Fruit fly (Drosophila melanogaster): ENCODE results near the gene ND-ACP.
A peak's percentile ranks its signal among the peaks of the same experiment; 100 is the strongest.

The ND-ACP gene

DNA sequence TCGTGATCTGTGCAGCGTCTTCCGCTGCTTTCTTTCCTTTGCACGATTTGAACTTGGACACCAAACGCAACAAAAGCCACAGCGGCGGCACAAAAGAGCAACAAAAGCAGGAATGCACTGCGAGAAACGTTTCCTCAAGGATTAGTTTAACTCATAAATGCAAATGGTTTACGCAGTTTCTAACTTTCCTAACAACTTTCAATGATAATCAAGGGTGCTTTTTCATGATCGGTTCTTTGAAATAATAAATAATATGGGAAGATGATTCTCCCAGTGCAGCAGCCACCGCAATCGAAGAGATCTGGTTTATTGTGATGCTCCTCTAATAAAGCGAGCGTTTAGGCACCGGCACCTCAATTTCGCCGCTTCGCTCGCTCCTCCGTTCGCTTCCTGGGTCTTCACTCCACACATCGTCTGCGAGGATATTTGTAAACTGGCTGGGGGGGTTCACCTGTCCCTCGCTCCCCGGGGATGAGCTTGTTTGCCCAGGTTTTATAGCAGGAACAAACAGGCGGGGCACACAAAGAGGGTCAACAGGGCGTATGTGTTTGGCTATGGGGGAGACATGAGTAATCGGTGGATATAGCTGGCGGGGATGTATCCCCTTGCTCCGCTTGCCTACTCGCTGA is 10.5 kb upstream of the ND-ACP start (continued):
- TF ChIP-seq ranshi (GFP tag; IDR thresholded peaks at IDR 0.05), result peak; percentile 63
- TF ChIP-seq unc-4 (GFP tag; IDR thresholded peaks at IDR 0.05; ENCODE audit: partially characterized antibody), result no peak
- no peak for TF ChIP-seq CG9797 (GFP tag; optimal IDR thresholded peaks at IDR 0.05)
- TF ChIP-seq CG13424 (tag; optimal IDR thresholded peaks at IDR 0.05), result peak; percentile 81
- no peak for TF ChIP-seq CG8478 (optimal IDR thresholded peaks at IDR 0.05)
- TF ChIP-seq schlank (tag; optimal IDR thresholded peaks at IDR 0.05), result no peak
- peak; percentile 85 for TF ChIP-seq gem (tag; optimal IDR thresholded peaks at IDR 0.05)
- TF ChIP-seq Dek (tag; optimal IDR thresholded peaks at IDR 0.05), result peak; percentile 55
- TF ChIP-seq CG17612 (GFP tag; IDR thresholded peaks at IDR 0.05), result no peak; the same call in 1 of the 2 replicates
- peak; percentile 50 for TF ChIP-seq CG12236 (GFP tag; optimal IDR thresholded peaks at IDR 0.05)
- TF ChIP-seq CG17385 (GFP tag; optimal IDR thresholded peaks at IDR 0.05), result peak; percentile 75
- 0 out of 3 replicates have a peak, but pooled peaks have one; percentile 42 for TF ChIP-seq sr (GFP tag; IDR thresholded peaks at IDR 0.05)
- TF ChIP-seq Deaf1 (tag; optimal IDR thresholded peaks at IDR 0.05), result peak; percentile 28
- TF ChIP-seq CG9609 (GFP tag; optimal IDR thresholded peaks at IDR 0.05), result peak; percentile 64
- TF ChIP-seq lbe (GFP tag; optimal IDR thresholded peaks at IDR 0.05), result peak; percentile 97
- TF ChIP-seq CG17829 (tag; optimal IDR thresholded peaks at IDR 0.05), result peak; percentile 84
- peak; percentile 62; the same call in 1 of the 2 replicates for TF ChIP-seq aop (GFP tag; IDR thresholded peaks at IDR 0.05)
- peak; percentile 19 for TF ChIP-seq CG15514 (GFP tag; optimal IDR thresholded peaks at IDR 0.05)
- peak; percentile 82 for TF ChIP-seq CG12391 (tag; optimal IDR thresholded peaks at IDR 0.05)
- TF ChIP-seq CG8290 (GFP tag; optimal IDR thresholded peaks at IDR 0.05), result peak; percentile 14
- TF ChIP-seq CG8290 (tag; optimal IDR thresholded peaks at IDR 0.05), result peak in 1 of 2 experiments; percentile 71
- TF ChIP-seq Hmr (GFP tag; optimal IDR thresholded peaks at IDR 0.05), result no peak
- peak; percentile 38; the same call in 1 of the 2 replicates for TF ChIP-seq gt (GFP tag; IDR thresholded peaks at IDR 0.05)
- peak; percentile 79 for TF ChIP-seq CG17361 (GFP tag; IDR thresholded peaks at IDR 0.05)
- no peak for TF ChIP-seq hkb (optimal IDR thresholded peaks at IDR 0.05)
- TF ChIP-seq hkb (GFP tag; IDR thresholded peaks at IDR 0.05), result peak; percentile 90
- no peak for TF ChIP-seq CG14860 (GFP tag; IDR thresholded peaks at IDR 0.05; ENCODE audit: partially characterized antibody)
- peak; percentile 86 for TF ChIP-seq CG17328 (GFP tag; IDR thresholded peaks at IDR 0.05)
- TF ChIP-seq sd (tag; optimal IDR thresholded peaks at IDR 0.05), result no peak
- TF ChIP-seq Bteb2 (GFP tag; optimal IDR thresholded peaks at IDR 0.05), result peak; percentile 28
- TF ChIP-seq salm (tag; optimal IDR thresholded peaks at IDR 0.05), result peak; percentile 29
- peak; percentile 56 for TF ChIP-seq org-1 (GFP tag; optimal IDR thresholded peaks at IDR 0.05)
- peak; percentile 66 for TF ChIP-seq CG33213 (GFP tag; optimal IDR thresholded peaks at IDR 0.05)
- TF ChIP-seq CG2678 (tag; optimal IDR thresholded peaks at IDR 0.05), result peak; percentile 83
- TF ChIP-seq jigr1 (GFP tag; IDR thresholded peaks at IDR 0.05), result 0 out of 3 replicates have a peak, but pooled peaks have one; percentile 48
- peak; percentile 82 for TF ChIP-seq Six4 (GFP tag; optimal IDR thresholded peaks at IDR 0.05)
- TF ChIP-seq CG1647 (GFP tag; optimal IDR thresholded peaks at IDR 0.05), result no peak
- TF ChIP-seq fd64A (GFP tag; optimal IDR thresholded peaks at IDR 0.05), result peak; percentile 78
- TF ChIP-seq CG11695 (GFP tag; IDR thresholded peaks at IDR 0.05), result peak; percentile 62
- TF ChIP-seq Drgx (GFP tag; IDR thresholded peaks at IDR 0.05), result peak; percentile 89
- TF ChIP-seq CG13296 (GFP tag; optimal IDR thresholded peaks at IDR 0.05), result peak; percentile 26
- TF ChIP-seq toy (GFP tag; IDR thresholded peaks at IDR 0.05), result no peak
- TF ChIP-seq Sry-β (GFP tag; optimal IDR thresholded peaks at IDR 0.05), result peak; percentile 24
- TF ChIP-seq z (GFP tag; IDR thresholded peaks at IDR 0.05), result 0 out of 3 replicates have a peak, but pooled peaks have one; percentile 17
- TF ChIP-seq CG43689 (GFP tag; IDR thresholded peaks at IDR 0.05), result peak; percentile 30; the same call in 1 of the 2 replicates
- TF ChIP-seq Eip74EF (GFP tag; optimal IDR thresholded peaks at IDR 0.05), result peak in 1 of 2 experiments; percentile 46
- TF ChIP-seq CG1792 (GFP tag; optimal IDR thresholded peaks at IDR 0.05), result peak; percentile 52
- peak; percentile 66 for TF ChIP-seq CG7556 (GFP tag; optimal IDR thresholded peaks at IDR 0.05)
- peak; percentile 51 for TF ChIP-seq Rfx (GFP tag; IDR thresholded peaks at IDR 0.05)
- no peak for TF ChIP-seq CG3847 (GFP tag; IDR thresholded peaks at IDR 0.05)
